Worm (Caenorhabditis elegans) whole organism, L2 larva: ENCODE data around the gene srx-74.

Experiments used
- C34F6.9 ChIP-seq: fragments of 150-350 bp; optimal IDR thresholded peaks from 2 replicates; lab custom pipeline; 2014; ENCODE audit warnings: missing biosample characterization, missing genetic modification characterization
- F13H6.1 ChIP-seq: sonication (generic microtip); optimal IDR thresholded peaks from 2 replicates; lab custom pipeline; 2016; ENCODE audit warnings: missing genetic modification characterization, missing compliant biosample characterization
- R02D3.7 ChIP-seq: fragments of 150-350 bp; optimal IDR thresholded peaks from 2 replicates; lab custom pipeline; 2014; ENCODE audit warnings: missing biosample characterization, missing genetic modification characterization
- Y55F3AM.14 ChIP-seq: fragments of 200-800 bp; sonication (Bioruptor generic); optimal IDR thresholded peaks from 2 replicates; lab custom pipeline; 2018; ENCODE audit warnings: mild to moderate bottlenecking, missing genetic modification characterization, missing compliant biosample characterization
- alr-1 ChIP-seq: fragments of 150-350 bp; optimal IDR thresholded peaks from 2 replicates; lab custom pipeline; 2014; ENCODE audit warnings: missing biosample characterization, missing genetic modification characterization
- aly-2 ChIP-seq: fragments of 150-350 bp; optimal IDR thresholded peaks from 2 replicates; lab custom pipeline; 2014; ENCODE audit warnings: missing biosample characterization, missing genetic modification characterization
- ama-1 ChIP-seq: fragments of 150-350 bp; optimal IDR thresholded peaks from 2 replicates; lab custom pipeline; 2018; ENCODE audit warnings: inconsistent platforms
- blmp-1 ChIP-seq: sonication (generic microtip); optimal IDR thresholded peaks from 2 replicates; lab custom pipeline; 2017; ENCODE audit warnings: missing genetic modification characterization, mild to moderate bottlenecking, missing compliant biosample characterization, antibody characterized with exemption, moderate library complexity; ENCODE audit not compliant: insufficient read depth
- crh-2 ChIP-seq: sonication (generic microtip); optimal IDR thresholded peaks from 2 replicates; lab custom pipeline; 2017; ENCODE audit warnings: missing biosample characterization, missing genetic modification characterization
- elt-1 ChIP-seq: fragments of 150-350 bp; optimal IDR thresholded peaks from 2 replicates; lab custom pipeline; 2014; ENCODE audit warnings: missing biosample characterization, missing genetic modification characterization
- elt-3 ChIP-seq: sonication (generic microtip); optimal IDR thresholded peaks from 2 replicates; lab custom pipeline; 2017; ENCODE audit warnings: missing biosample characterization, missing genetic modification characterization
- gmeb-1 ChIP-seq: fragments of 150-350 bp; optimal IDR thresholded peaks from 2 replicates; lab custom pipeline; 2014; ENCODE audit warnings: missing biosample characterization, missing genetic modification characterization
- lin-11 ChIP-seq: fragments of 150-350 bp; sonication (generic microtip); optimal IDR thresholded peaks from 2 replicates; lab custom pipeline; 2014; ENCODE audit warnings: missing biosample characterization, missing genetic modification characterization, inconsistent platforms, mixed read lengths
- lin-13 ChIP-seq: fragments of 150-350 bp; optimal IDR thresholded peaks from 2 replicates; lab custom pipeline; 2014; ENCODE audit warnings: missing biosample characterization, missing genetic modification reagents, missing genetic modification characterization
- lin-39 ChIP-seq: fragments of 150-350 bp; optimal IDR thresholded peaks from 2 replicates; lab custom pipeline; 2014; ENCODE audit warnings: missing biosample characterization, missing genetic modification reagents, missing genetic modification characterization
- lsy-2 ChIP-seq, 2 experiments: fragments of 150-350 bp in 1 of 2; sonication (generic microtip) in 1 of 2; optimal IDR thresholded peaks; 2 replicates each; lab custom pipeline; 2014 to 2017; ENCODE audit warnings: missing biosample characterization in 2 of 2, missing genetic modification characterization in 2 of 2
- mab-5 ChIP-seq: fragments of 150-350 bp; optimal IDR thresholded peaks from 2 replicates; lab custom pipeline; 2014; ENCODE audit warnings: missing biosample characterization, missing genetic modification characterization
- mbf-1 ChIP-seq: sonication (generic microtip); optimal IDR thresholded peaks from 2 replicates; lab custom pipeline; 2017; ENCODE audit warnings: missing biosample characterization, missing genetic modification characterization
- mdl-1 ChIP-seq, 2 experiments: fragments of 150-350 bp in 1 of 2; sonication (generic microtip) in 1 of 2; optimal IDR thresholded peaks; 2 replicates each; lab custom pipeline; 2017; ENCODE audit warnings: missing biosample characterization in 2 of 2, missing genetic modification characterization in 2 of 2
- nhr-10 ChIP-seq: sonication (generic microtip); optimal IDR thresholded peaks from 2 replicates; lab custom pipeline; 2017; ENCODE audit warnings: missing biosample characterization, missing genetic modification characterization
- nhr-11 ChIP-seq: fragments of 150-350 bp; optimal IDR thresholded peaks from 2 replicates; lab custom pipeline; 2014; ENCODE audit warnings: missing biosample characterization, missing genetic modification characterization
- nhr-12 ChIP-seq: fragments of 150-350 bp; optimal IDR thresholded peaks from 2 replicates; lab custom pipeline; 2014; ENCODE audit warnings: missing biosample characterization, missing genetic modification characterization
- nhr-129 ChIP-seq: fragments of 150-350 bp; optimal IDR thresholded peaks from 2 replicates; lab custom pipeline; 2014; ENCODE audit warnings: missing biosample characterization, missing genetic modification characterization
- nhr-21 ChIP-seq: fragments of 150-350 bp; optimal IDR thresholded peaks from 2 replicates; lab custom pipeline; 2014; ENCODE audit warnings: missing biosample characterization, missing genetic modification characterization
- nhr-23 ChIP-seq: fragments of 150-350 bp; optimal IDR thresholded peaks from 2 replicates; lab custom pipeline; 2014; ENCODE audit warnings: missing biosample characterization, missing genetic modification reagents, missing genetic modification characterization
- nhr-237 ChIP-seq: fragments of 150-350 bp; optimal IDR thresholded peaks from 2 replicates; lab custom pipeline; 2014; ENCODE audit warnings: missing biosample characterization, missing genetic modification characterization
- nhr-25 ChIP-seq: fragments of 150-350 bp; sonication (generic microtip); optimal IDR thresholded peaks from 3 replicates; lab custom pipeline; 2014; ENCODE audit warnings: missing biosample characterization, missing genetic modification characterization
- nhr-6 ChIP-seq: fragments of 150-350 bp; optimal IDR thresholded peaks from 2 replicates; lab custom pipeline; 2014; ENCODE audit warnings: missing biosample characterization, missing genetic modification characterization
- sma-3 ChIP-seq: sonication (generic microtip); optimal IDR thresholded peaks from 2 replicates; lab custom pipeline; 2016; ENCODE audit warnings: missing genetic modification reagents, missing genetic modification characterization, missing compliant biosample characterization
- sma-9 ChIP-seq, 2 experiments: fragments of 150-350 bp in 1 of 2; sonication (generic microtip) in 1 of 2; optimal IDR thresholded peaks; 2 replicates each; lab custom pipeline; 2014 to 2016; ENCODE audit warnings: missing genetic modification characterization in 2 of 2, mild to moderate bottlenecking in 1 of 2, missing biosample characterization in 1 of 2, missing compliant biosample characterization in 1 of 2, missing genetic modification reagents in 1 of 2, moderate library complexity in 1 of 2
- snpc-4 ChIP-seq: fragments of 150-350 bp; optimal IDR thresholded peaks from 2 replicates; lab custom pipeline; 2014; ENCODE audit warnings: missing biosample characterization, missing genetic modification characterization
- unc-55 ChIP-seq: fragments of 150-350 bp; sonication (generic microtip); optimal IDR thresholded peaks from 3 replicates; lab custom pipeline; 2014; ENCODE audit warnings: missing biosample characterization, missing genetic modification reagents, missing genetic modification characterization
- ztf-1 ChIP-seq: fragments of 200-800 bp; sonication (Bioruptor generic); conservative IDR thresholded peaks from 2 replicates; pipeline ENCODE4 v1.3.6; 2022; ENCODE audit warnings: missing genetic modification characterization, missing compliant biosample characterization

The srx-74 gene

DNA sequence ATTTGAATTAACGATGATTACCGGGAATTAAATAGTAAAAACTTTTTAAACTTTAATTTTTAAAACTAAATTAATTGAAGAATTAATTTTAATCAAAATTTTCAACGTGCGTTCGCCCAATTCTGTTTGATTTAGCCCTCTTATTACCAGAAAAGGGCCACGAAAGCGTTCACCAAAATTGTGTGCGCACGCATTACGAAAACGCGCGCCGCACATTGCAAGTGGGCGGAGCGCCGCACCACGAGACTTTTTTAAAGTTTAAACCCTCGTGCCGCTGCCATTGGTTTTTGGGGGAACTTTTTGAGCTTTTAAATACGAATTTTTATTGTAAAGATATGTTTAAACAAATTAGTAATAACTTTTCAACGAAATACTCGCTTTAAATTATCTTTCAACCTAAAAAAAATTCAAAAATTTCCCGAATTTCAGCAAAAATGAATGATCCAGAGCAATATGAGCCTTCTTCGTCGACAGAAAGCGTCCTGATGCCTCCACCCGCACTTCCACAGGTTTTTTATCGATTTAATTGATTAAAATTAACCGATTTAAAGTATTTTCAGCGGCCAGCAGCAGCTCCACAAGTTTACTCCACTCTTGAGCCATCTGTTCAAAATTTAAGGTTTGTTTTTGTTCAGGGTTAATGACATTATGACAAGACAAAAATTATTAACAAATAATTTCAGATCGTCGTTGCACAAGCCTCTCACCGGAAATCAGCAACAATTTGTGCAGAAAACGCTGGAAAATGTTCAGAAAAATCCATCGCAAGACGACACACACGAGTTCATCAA is 24.6 kb upstream of the srx-74 start, which contains the start of gene taf-10:
taf-10 (plus strand) TSS at position 424 of the 791 bp plus-strand sequence.
- TF ChIP-seq mdl-1 (tag; optimal IDR thresholded peaks at IDR 0.05; lab: Kevin White, UChicago) (peak; percentile 79), lin-11 (tag; lab: Kevin White, UChicago) (peak; percentile 38), ztf-1 (GFP tag; lab: Robert Waterston, UW) (no peak), mab-5 (tag; lab: Kevin White, UChicago) (peak; percentile 13), lin-13 (GFP tag; lab: Kevin White, UChicago) (peak; percentile 42), crh-2 (tag; lab: Kevin White, UChicago) (no peak), nhr-23 (tag; lab: Kevin White, UChicago) (no peak), gmeb-1 (tag; lab: Kevin White, UChicago) (peak; percentile 66), Y55F3AM.14 (peak; percentile 0), nhr-129 (tag; lab: Kevin White, UChicago) (peak; percentile 63), F13H6.1 (peak; percentile 5), nhr-21 (tag; lab: Kevin White, UChicago) (peak; percentile 7), lsy-2 (tag; optimal IDR thresholded peaks at IDR 0.05; lab: Kevin White, UChicago) (peak; percentile 5 to 48), nhr-10 (tag; lab: Kevin White, UChicago) (no peak), ama-1 (no peak), sma-9 (GFP tag; optimal IDR thresholded peaks at IDR 0.05; lab: Kevin White, UChicago) (peak; percentile 38), sma-9 (tag; optimal IDR thresholded peaks at IDR 0.05; lab: Kevin White, UChicago) (no peak), sma-3 (peak; percentile 46), C34F6.9 (tag; lab: Kevin White, UChicago) (peak; percentile 45), unc-55 (GFP tag; lab: Kevin White, UChicago) (peak; percentile 59), nhr-25 (peak; percentile 32)
- TF ChIP-seq, all 48 proteins: peak for 15

DNA sequence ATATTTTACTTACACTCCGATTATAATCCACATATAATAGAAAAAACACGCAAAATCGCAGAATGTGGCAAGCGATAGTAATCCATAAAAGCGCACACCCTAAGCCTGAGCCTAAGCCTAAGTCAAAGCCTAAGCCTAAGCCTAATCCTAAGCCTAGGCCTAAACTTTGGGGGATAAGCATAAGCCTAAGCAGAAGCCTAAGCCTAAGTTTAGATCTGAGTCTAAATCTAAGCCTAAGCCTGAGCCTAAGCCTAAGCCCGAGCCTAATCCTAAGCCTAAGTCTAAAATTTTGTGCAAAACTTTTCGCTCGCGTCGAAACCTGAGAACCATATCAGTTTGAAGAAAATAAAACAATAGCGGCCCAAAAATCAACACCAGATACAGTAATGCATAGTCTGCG is 21.8 kb upstream of the srx-74 start:
- TF ChIP-seq alr-1 (no peak), mab-5 (tag; lab: Kevin White, UChicago) (no peak), lin-39 (tag; lab: Kevin White, UChicago) (no peak), elt-3 (no peak), gmeb-1 (tag; lab: Kevin White, UChicago) (no peak), snpc-4 (tag; lab: Kevin White, UChicago) (no peak), nhr-10 (tag; lab: Kevin White, UChicago) (no peak), mbf-1 (tag; lab: Kevin White, UChicago) (no peak), nhr-237 (tag; lab: Kevin White, UChicago) (no peak), unc-55 (GFP tag; lab: Kevin White, UChicago) (no peak), nhr-129 (tag; lab: Kevin White, UChicago) (no peak), lin-13 (GFP tag; lab: Kevin White, UChicago) (no peak), nhr-6 (tag; lab: Kevin White, UChicago) (no peak), aly-2 (tag; lab: Kevin White, UChicago) (no peak), nhr-12 (tag; lab: Kevin White, UChicago) (no peak)

DNA sequence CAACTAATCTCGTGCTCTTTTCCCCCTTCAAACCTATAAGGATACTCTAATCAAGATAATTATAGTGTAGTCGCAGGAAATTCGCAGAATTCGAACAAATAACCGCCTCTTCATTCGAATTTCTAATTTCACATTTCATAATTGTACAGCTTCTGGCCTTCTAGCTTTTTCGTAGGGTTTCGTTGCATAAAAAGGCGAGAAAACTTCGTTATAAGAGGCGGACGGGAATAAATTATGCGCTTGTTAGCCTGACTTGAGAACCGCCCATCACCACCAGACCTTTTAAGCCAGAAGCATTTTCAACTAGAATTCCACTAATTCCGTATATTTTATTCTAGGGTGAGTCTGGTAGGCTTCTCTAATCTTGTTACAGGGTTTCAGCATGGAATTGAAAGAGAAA is 19.4 kb upstream of the srx-74 start, which contains the start of gene K03B4.4:
K03B4.4 (plus strand) TSS at position 301 of the 400 bp plus-strand sequence.
- TF ChIP-seq alr-1 (no peak), snpc-4 (tag; lab: Kevin White, UChicago) (no peak), nhr-21 (tag; lab: Kevin White, UChicago) (no peak), R02D3.7 (tag; lab: Kevin White, UChicago) (no peak), blmp-1 (tag; lab: Kevin White, UChicago) (no peak), mab-5 (tag; lab: Kevin White, UChicago) (no peak)

DNA sequence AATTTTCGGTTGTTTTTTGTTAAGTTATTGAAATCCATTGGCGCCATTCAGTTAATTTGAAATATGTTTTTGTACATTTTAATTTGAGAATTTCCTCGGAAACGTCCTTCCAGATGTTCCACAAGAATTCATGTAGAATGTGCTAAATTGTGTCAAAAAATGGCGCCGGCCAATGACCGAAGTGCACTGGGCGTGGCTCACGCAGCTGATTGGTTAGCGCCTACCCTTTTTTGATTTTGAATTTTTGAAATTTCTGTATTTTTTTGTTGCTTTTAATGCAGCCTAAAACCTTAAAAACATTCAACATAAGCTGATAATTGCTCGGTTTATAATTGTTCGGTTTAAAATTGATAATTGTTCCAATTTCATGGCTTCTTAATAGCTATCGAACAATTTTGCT is 14.5 kb upstream of the srx-74 start:
- no peak for TF ChIP-seq nhr-11 (tag; lab: Kevin White, UChicago)
- TF ChIP-seq sma-3 = no peak
- TF ChIP-seq crh-2 (tag; lab: Kevin White, UChicago) = no peak
- no peak for TF ChIP-seq snpc-4 (tag; lab: Kevin White, UChicago)
- TF ChIP-seq elt-1 (tag; lab: Kevin White, UChicago) = no peak
- no peak for TF ChIP-seq nhr-6 (tag; lab: Kevin White, UChicago)
- TF ChIP-seq elt-3 = no peak
